Fruit fly (Drosophila melanogaster) Kc167 (cell line): ENCODE measurements around the gene CG42271.

Experiments
- Myc ChIP-seq: fragments of >200 bp; optimal IDR thresholded peaks from 2 replicates; lab custom pipeline; 2017; ENCODE audit warnings: missing external identifiers
- Sin3A ChIP-seq: fragments of >200 bp; optimal IDR thresholded peaks from 2 replicates; lab custom pipeline; 2018; ENCODE audit warnings: missing external identifiers
- insv ChIP-seq: fragments of >200 bp; optimal IDR thresholded peaks from 3 replicates; lab custom pipeline; 2018; ENCODE audit warnings: missing external identifiers
- psq ChIP-seq: fragments of >200 bp; optimal IDR thresholded peaks from 2 replicates; lab custom pipeline; 2017; ENCODE audit warnings: missing external identifiers
- ttk ChIP-seq: sonication (Bioruptor generic); optimal IDR thresholded peaks from 2 replicates; lab custom pipeline; 2017; ENCODE audit warnings: missing external identifiers

DNA sequence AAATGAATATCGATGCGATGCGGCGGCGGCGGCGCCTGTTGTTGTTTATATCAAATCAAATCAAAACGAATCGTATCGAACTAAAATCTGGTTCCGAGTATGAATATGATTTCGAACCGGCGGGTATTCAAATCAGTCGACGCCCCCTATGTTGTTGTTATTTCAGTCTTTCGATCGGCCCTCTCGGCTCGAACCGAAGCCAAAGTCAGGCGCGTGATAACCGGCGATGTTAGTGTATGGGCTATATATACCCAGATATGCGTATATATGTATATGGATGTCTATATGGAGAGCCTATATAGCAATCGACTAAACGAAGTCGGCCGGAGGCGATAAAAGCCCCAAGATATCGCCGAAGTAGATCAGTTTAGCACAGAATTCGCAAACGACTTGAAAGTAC lies 27.0 kb upstream of the CG42271 start, which contains the start of the genes CG46317 and Tat:
- no peak for TF ChIP-seq Sin3A (lab: Kevin White, UChicago)
- TF ChIP-seq Myc: no peak
- TF ChIP-seq psq (lab: Kevin White, UChicago): no peak
- no peak for TF ChIP-seq ttk (lab: Kevin White, UChicago)
- TF ChIP-seq insv: no peak
